Worm (Caenorhabditis elegans): ENCODE data around the gene hum-8.

The hum-8 gene

ce11 chrIV:428869-429268 lies 11.5 kb downstream of the hum-8 start, which contains the start of gene Y66H1A.5:
Y66H1A.5 (minus strand) TSS chrIV:429133.
- TF ChIP-seq pqm-1 (tag; optimal IDR thresholded peaks at IDR 0.05) (peak; percentile 48), mml-1 (tag; optimal IDR thresholded peaks at IDR 0.05) (no peak), ceh-82 (tag; optimal IDR thresholded peaks at IDR 0.05) (no peak), pha-4 (tag; optimal IDR thresholded peaks at IDR 0.05) (peak; percentile 26), mdl-1 (tag; optimal IDR thresholded peaks at IDR 0.05) (no peak), elt-2 (tag; optimal IDR thresholded peaks at IDR 0.05) (peak; percentile 74)

- TF ChIP-seq nfya-1 (tag; optimal IDR thresholded peaks at IDR 0.05; ENCODE audit: insufficient read depth) = peak; percentile 28
- no peak for TF ChIP-seq fos-1 (tag; optimal IDR thresholded peaks at IDR 0.05)
Measured at ce11 chrIV:427100-427908, 13.1 kb downstream of the hum-8 start.

ce11 chrIV:426597-426996 lies 13.8 kb downstream of the hum-8 start:
- TF ChIP-seq aly-2 (tag; optimal IDR thresholded peaks at IDR 0.05) (no peak), daf-12 (tag; optimal IDR thresholded peaks at IDR 0.05) (no peak), nhr-11 (tag; optimal IDR thresholded peaks at IDR 0.05) (no peak), lin-15B (tag; optimal IDR thresholded peaks at IDR 0.05) (no peak), mdl-1 (tag; optimal IDR thresholded peaks at IDR 0.05) (no peak), skn-1 (tag; optimal IDR thresholded peaks at IDR 0.05) (no peak), eor-1 (tag; optimal IDR thresholded peaks at IDR 0.05) (no peak), ceh-28 (tag; optimal IDR thresholded peaks at IDR 0.05) (no peak), ztf-4 (tag; optimal IDR thresholded peaks at IDR 0.05) (no peak), tbx-2 (tag; optimal IDR thresholded peaks at IDR 0.05) (no peak), egl-5 (tag; optimal IDR thresholded peaks at IDR 0.05) (no peak), nhr-77 (tag; optimal IDR thresholded peaks at IDR 0.05) (no peak), ztf-11 (tag; optimal IDR thresholded peaks at IDR 0.05) (no peak), ceh-16 (tag; optimal IDR thresholded peaks at IDR 0.05) (no peak), pha-4 (tag; optimal IDR thresholded peaks at IDR 0.05) (no peak), nhr-23 (tag; optimal IDR thresholded peaks at IDR 0.05) (no peak), nfya-1 (tag; optimal IDR thresholded peaks at IDR 0.05; ENCODE audit: insufficient read depth) (no peak), mml-1 (tag; optimal IDR thresholded peaks at IDR 0.05) (no peak), nhr-43 (tag; optimal IDR thresholded peaks at IDR 0.05; ENCODE audit: poor library complexity, severe bottlenecking) (no peak), nhr-28 (tag; optimal IDR thresholded peaks at IDR 0.05) (no peak)

ce11 chrIV:425995-426394 lies 14.4 kb downstream of the hum-8 start, which contains the start of gene garr-1:
garr-1 (plus strand) TSS chrIV:426168.
- TF ChIP-seq nhr-43 (tag; optimal IDR thresholded peaks at IDR 0.05; ENCODE audit: poor library complexity, severe bottlenecking) (no peak), pqm-1 (tag; optimal IDR thresholded peaks at IDR 0.05) (no peak), fos-1 (tag; optimal IDR thresholded peaks at IDR 0.05) (no peak), skn-1 (tag; optimal IDR thresholded peaks at IDR 0.05) (no peak), elt-3 (tag; optimal IDR thresholded peaks at IDR 0.05) (no peak), lin-39 (tag; optimal IDR thresholded peaks at IDR 0.05) (no peak), nfya-1 (tag; optimal IDR thresholded peaks at IDR 0.05; ENCODE audit: insufficient read depth) (no peak), zag-1 (tag; optimal IDR thresholded peaks at IDR 0.05) (no peak)

- TF ChIP-seq elt-2 (tag; optimal IDR thresholded peaks at IDR 0.05) (peak; percentile 3), fos-1 (tag; optimal IDR thresholded peaks at IDR 0.05) (no peak), lin-39 (tag; optimal IDR thresholded peaks at IDR 0.05) (peak; percentile 39), ZK546.5 (tag; optimal IDR thresholded peaks at IDR 0.05) (no peak), ceh-28 (tag; optimal IDR thresholded peaks at IDR 0.05) (peak; percentile 32), nhr-237 (tag; optimal IDR thresholded peaks at IDR 0.05) (no peak), lin-15B (tag; optimal IDR thresholded peaks at IDR 0.05) (peak; percentile 72), hmg-11 (tag; optimal IDR thresholded peaks at IDR 0.05) (peak; percentile 60), nhr-23 (tag; optimal IDR thresholded peaks at IDR 0.05) (peak; percentile 59), nfya-1 (tag; optimal IDR thresholded peaks at IDR 0.05; ENCODE audit: insufficient read depth) (peak; percentile 73)
Measured at ce11 chrIV:425546-425945, 14.8 kb downstream of the hum-8 start.

- no peak for TF ChIP-seq mml-1 (tag; optimal IDR thresholded peaks at IDR 0.05)
- TF ChIP-seq nhr-25 (tag; optimal IDR thresholded peaks at IDR 0.05) = no peak
- no peak for TF ChIP-seq elt-3 (tag; optimal IDR thresholded peaks at IDR 0.05)
- TF ChIP-seq lin-15B (tag; optimal IDR thresholded peaks at IDR 0.05) = no peak
- TF ChIP-seq ztf-11 (tag; optimal IDR thresholded peaks at IDR 0.05) = no peak
- no peak for TF ChIP-seq hmg-11 (tag; optimal IDR thresholded peaks at IDR 0.05)
- no peak for TF ChIP-seq ztf-4 (tag; optimal IDR thresholded peaks at IDR 0.05)
- no peak for TF ChIP-seq pqm-1 (tag; optimal IDR thresholded peaks at IDR 0.05)
- no peak for TF ChIP-seq nhr-28 (tag; optimal IDR thresholded peaks at IDR 0.05)
- no peak for TF ChIP-seq jun-1 (tag; optimal IDR thresholded peaks at IDR 0.05)
- no peak for TF ChIP-seq nhr-67 (tag; optimal IDR thresholded peaks at IDR 0.05)
- no peak for TF ChIP-seq eor-1 (tag; optimal IDR thresholded peaks at IDR 0.05)
- TF ChIP-seq nfya-1 (tag; optimal IDR thresholded peaks at IDR 0.05; ENCODE audit: insufficient read depth) = no peak
- no peak for TF ChIP-seq nhr-76 (tag; optimal IDR thresholded peaks at IDR 0.05)
- no peak for TF ChIP-seq ZK546.5 (tag; optimal IDR thresholded peaks at IDR 0.05)
- no peak for TF ChIP-seq nhr-237 (tag; optimal IDR thresholded peaks at IDR 0.05)
- no peak for TF ChIP-seq ceh-28 (tag; optimal IDR thresholded peaks at IDR 0.05)
Measured at ce11 chrIV:425052-425451, 15.3 kb downstream of the hum-8 start, which contains the start of gene daf-18. daf-18 (minus strand) TSS chrIV:425177.
